Worm (Caenorhabditis elegans) whole organism, early embryonic: ENCODE measurements around the gene srv-34.

ENCODE experiments used
- B0310.2 ChIP-seq: sonication (generic microtip); optimal IDR thresholded peaks from 2 replicates; lab custom pipeline; 2016; ENCODE audit warnings: mild to moderate bottlenecking, missing genetic modification characterization, missing compliant biosample characterization
- F13C5.2 ChIP-seq: sonication (generic microtip); optimal IDR thresholded peaks from 2 replicates; lab custom pipeline; 2017; ENCODE audit warnings: mild to moderate bottlenecking, missing genetic modification characterization, inconsistent platforms, missing compliant biosample characterization
- aly-1 ChIP-seq: sonication (generic microtip); optimal IDR thresholded peaks from 2 replicates; lab custom pipeline; 2016; ENCODE audit warnings: missing genetic modification characterization, missing compliant biosample characterization
- ama-1 ChIP-seq: fragments of 150-350 bp; optimal IDR thresholded peaks from 2 replicates; lab custom pipeline; 2014
- ceh-13 ChIP-seq: fragments of 200-800 bp; sonication (Bioruptor generic); optimal IDR thresholded peaks from 2 replicates; lab custom pipeline; 2018; ENCODE audit warnings: mild to moderate bottlenecking, missing genetic modification characterization, missing compliant biosample characterization
- flt-1 ChIP-seq: fragments of 200-800 bp; sonication (Bioruptor generic); IDR thresholded peaks from 2 replicates; pipeline ENCODE4 v1.3.6; 2022; ENCODE audit warnings: missing genetic modification characterization, missing compliant biosample characterization
- hnd-1 ChIP-seq: sonication (generic microtip); optimal IDR thresholded peaks from 2 replicates; lab custom pipeline; 2016; ENCODE audit warnings: missing genetic modification characterization, missing compliant biosample characterization
- pes-1 ChIP-seq: fragments of 200-800 bp; sonication (Bioruptor generic); IDR thresholded peaks from 2 replicates; pipeline ENCODE4 v1.3.6; 2022; ENCODE audit warnings: missing genetic modification reagents, missing genetic modification characterization, missing compliant biosample characterization
- sea-1 ChIP-seq: fragments of 200-800 bp; sonication (Bioruptor generic); conservative IDR thresholded peaks from 2 replicates; pipeline ENCODE4 v1.3.6; 2022; ENCODE audit warnings: missing genetic modification characterization, missing compliant biosample characterization
- tbx-11 ChIP-seq: fragments of 200-800 bp; sonication (Bioruptor generic); IDR thresholded peaks from 2 replicates; pipeline ENCODE4 v1.3.6; 2022; ENCODE audit warnings: missing genetic modification characterization, missing compliant biosample characterization
- tbx-37 ChIP-seq: fragments of 200-800 bp; sonication (Bioruptor generic); conservative IDR thresholded peaks from 2 replicates; pipeline ENCODE4 v1.3.6; 2022; ENCODE audit warnings: missing genetic modification reagents, missing genetic modification characterization, missing compliant biosample characterization
- tra-4 ChIP-seq: sonication (generic microtip); optimal IDR thresholded peaks from 2 replicates; lab custom pipeline; 2017; ENCODE audit warnings: missing genetic modification characterization, missing compliant biosample characterization

ce11 chrV:16403974-16404373 is 29.4 kb upstream of the srv-34 start, which contains the start of gene syp-1:
- no peak for TF ChIP-seq ama-1 (lab: Kevin White, UChicago)
- TF ChIP-seq flt-1: no peak
- no peak for TF ChIP-seq B0310.2
- no peak for TF ChIP-seq tbx-11
- no peak for TF ChIP-seq tra-4 (tag; lab: Kevin White, UChicago)
- TF ChIP-seq tbx-37: no peak
- TF ChIP-seq ceh-13 (GFP tag; lab: Kevin White, UChicago): no peak
- TF ChIP-seq F13C5.2 (tag; lab: Kevin White, UChicago): no peak
- TF ChIP-seq pes-1 (GFP tag; lab: Robert Waterston, UW): no peak
- no peak for TF ChIP-seq sea-1 (GFP tag; lab: Robert Waterston, UW)
- no peak for TF ChIP-seq aly-1 (tag; lab: Kevin White, UChicago)
- no peak for TF ChIP-seq hnd-1
